Worm (Caenorhabditis elegans): ENCODE results near the gene fkh-5.

- TF ChIP-seq elt-3 (tag; optimal IDR thresholded peaks at IDR 0.05) (no peak), blmp-1 (tag; optimal IDR thresholded peaks at IDR 0.05) (no peak), nhr-237 (tag; optimal IDR thresholded peaks at IDR 0.05) (no peak), nhr-2 (tag; optimal IDR thresholded peaks at IDR 0.05) (no peak), sptf-1 (tag; optimal IDR thresholded peaks at IDR 0.05) (no peak), lsy-2 (tag; optimal IDR thresholded peaks at IDR 0.05) (no peak), drap-1 (GFP tag; optimal IDR thresholded peaks at IDR 0.05) (no peak), snpc-4 (tag; optimal IDR thresholded peaks at IDR 0.05) (no peak), nhr-76 (tag; optimal IDR thresholded peaks at IDR 0.05) (no peak), ham-2 (GFP tag; optimal IDR thresholded peaks at IDR 0.05) (no peak), nhr-12 (tag; optimal IDR thresholded peaks at IDR 0.05) (no peak), flh-1 (GFP tag; optimal IDR thresholded peaks at IDR 0.05) (no peak), unc-39 (tag; optimal IDR thresholded peaks at IDR 0.05) (no peak), mep-1 (tag; optimal IDR thresholded peaks at IDR 0.05) (no peak)
Measured at ce11 chrIII:4883429-4883828, 39.0 kb downstream of the fkh-5 start, which contains the start of gene clec-5.

All from whole organism, mixed stage, embryonic.